Fruit fly (Drosophila melanogaster) whole organism, adult: ENCODE measurements around the gene S-Lap4.

ENCODE experiments used
- CG11617 ChIP-seq: fragments of 200-800 bp; sonication (Bioruptor generic); optimal IDR thresholded peaks from 2 replicates; lab custom pipeline; 2017; ENCODE audit warnings: mild to moderate bottlenecking, missing biosample characterization, missing genetic modification reagents, missing genetic modification characterization
- CG12768 ChIP-seq: fragments of 200-800 bp; sonication (Bioruptor generic); optimal IDR thresholded peaks from 2 replicates; lab custom pipeline; 2017; ENCODE audit warnings: missing biosample characterization, missing genetic modification characterization, mild to moderate bottlenecking, moderate library complexity, missing genetic modification reagents
- CG14711 ChIP-seq: fragments of 200-800 bp; sonication (Bioruptor generic); optimal IDR thresholded peaks from 2 replicates; lab custom pipeline; 2018; ENCODE audit warnings: missing biosample characterization, mild to moderate bottlenecking, missing genetic modification characterization, moderate library complexity
- CG1620 ChIP-seq: fragments of 200-800 bp; sonication (Bioruptor generic); optimal IDR thresholded peaks from 2 replicates; lab custom pipeline; 2016; ENCODE audit warnings: missing biosample characterization, missing genetic modification characterization
- CG33017 ChIP-seq: fragments of 200-800 bp; sonication (Bioruptor generic); optimal IDR thresholded peaks from 2 replicates; lab custom pipeline; 2018; ENCODE audit warnings: missing biosample characterization, mild to moderate bottlenecking, missing genetic modification characterization, moderate library complexity
- CG5204 ChIP-seq: fragments of 200-800 bp; sonication (Bioruptor generic); optimal IDR thresholded peaks from 2 replicates; lab custom pipeline; 2016; ENCODE audit warnings: missing biosample characterization, missing genetic modification characterization
- CG7045 ChIP-seq: fragments of 200-800 bp; sonication (Bioruptor generic); optimal IDR thresholded peaks from 2 replicates; lab custom pipeline; 2017; ENCODE audit warnings: missing biosample characterization, mild to moderate bottlenecking, missing genetic modification characterization
- CG7101 ChIP-seq: fragments of 200-800 bp; sonication (Bioruptor generic); optimal IDR thresholded peaks from 2 replicates; lab custom pipeline; 2018; ENCODE audit warnings: missing biosample characterization, mild to moderate bottlenecking, missing genetic modification characterization, moderate library complexity
- Clk ChIP-seq: fragments of 200-800 bp; sonication (Bioruptor generic); optimal IDR thresholded peaks from 2 replicates; lab custom pipeline; 2017; ENCODE audit warnings: missing biosample characterization, missing genetic modification characterization
- Crg-1 ChIP-seq: fragments of 200-800 bp; sonication (Bioruptor generic); optimal IDR thresholded peaks from 2 replicates; lab custom pipeline; 2016; ENCODE audit warnings: missing biosample characterization, missing genetic modification characterization
- Hr96 ChIP-seq: fragments of 200-800 bp; sonication (Bioruptor generic); optimal IDR thresholded peaks from 2 replicates; lab custom pipeline; 2016; ENCODE audit warnings: missing biosample characterization, missing genetic modification characterization
- Mnt ChIP-seq: fragments of 200-800 bp; sonication (Bioruptor generic); optimal IDR thresholded peaks from 2 replicates; lab custom pipeline; 2016; ENCODE audit warnings: missing biosample characterization, mild to moderate bottlenecking, missing genetic modification characterization
- bab1 ChIP-seq: fragments of 200-800 bp; sonication (Bioruptor generic); optimal IDR thresholded peaks from 3 replicates; lab custom pipeline; 2019; ENCODE audit warnings: missing biosample characterization, mild to moderate bottlenecking, missing genetic modification characterization, moderate library complexity
- cic ChIP-seq: fragments of 200-800 bp; sonication (Bioruptor generic); optimal IDR thresholded peaks from 2 replicates; lab custom pipeline; 2017; ENCODE audit warnings: missing biosample characterization, mild to moderate bottlenecking, missing genetic modification characterization, moderate library complexity
- cnc ChIP-seq, 2 experiments: fragments of >200 bp; optimal IDR thresholded peaks; 2 replicates each; lab custom pipeline; 2017
- kay ChIP-seq: fragments of 200-800 bp; sonication (Bioruptor generic); peaks from one replicate; lab custom pipeline; 2016; ENCODE audit warnings: missing biosample characterization, missing genetic modification characterization, borderline replicate concordance
- ovo ChIP-seq: fragments of 200-800 bp; sonication (Bioruptor generic); optimal IDR thresholded peaks from 2 replicates; lab custom pipeline; 2016; ENCODE audit warnings: missing biosample characterization, missing genetic modification characterization
- pad ChIP-seq: fragments of 200-800 bp; sonication (Bioruptor generic); optimal IDR thresholded peaks from 3 replicates; lab custom pipeline; 2017; ENCODE audit warnings: missing biosample characterization, missing genetic modification characterization, mild to moderate bottlenecking, moderate library complexity, missing genetic modification reagents
- tj ChIP-seq: fragments of 200-800 bp; sonication (Bioruptor generic); optimal IDR thresholded peaks from 3 replicates; lab custom pipeline; 2017; ENCODE audit warnings: missing biosample characterization, mild to moderate bottlenecking, missing genetic modification characterization, moderate library complexity
- toe ChIP-seq: fragments of 200-800 bp; sonication (Bioruptor generic); optimal IDR thresholded peaks from 2 replicates; lab custom pipeline; 2016; ENCODE audit warnings: missing biosample characterization, missing genetic modification characterization

S-Lap4 gene

dm6 chr3L:10495882-10496654 is 5.4 kb downstream of the S-Lap4 start:
- TF ChIP-seq Clk (GFP tag; lab: Kevin White, UChicago) (no peak), cnc (optimal IDR thresholded peaks at IDR 0.05; lab: Kevin White, UChicago) (no peak), CG12768 (GFP tag; lab: Kevin White, UChicago) (no peak), Hr96 (GFP tag; lab: Kevin White, UChicago) (no peak), bab1 (GFP tag; lab: Kevin White, UChicago) (no peak), Crg-1 (no peak), CG7045 (GFP tag; lab: Kevin White, UChicago) (no peak), Mnt (GFP tag; lab: Kevin White, UChicago) (no peak), CG1620 (GFP tag; lab: Kevin White, UChicago) (no peak), CG5204 (GFP tag; lab: Kevin White, UChicago) (no peak), CG14711 (tag; lab: Kevin White, UChicago) (no peak), CG7101 (tag; lab: Kevin White, UChicago) (no peak)

- TF ChIP-seq CG1620 (GFP tag; lab: Kevin White, UChicago) (no peak), tj (no peak), CG33017 (tag; lab: Kevin White, UChicago) (peak; percentile 43), CG12768 (GFP tag; lab: Kevin White, UChicago) (peak; percentile 25), Hr96 (GFP tag; lab: Kevin White, UChicago) (peak; percentile 20), pad (GFP tag; lab: Kevin White, UChicago) (no peak), CG11617 (GFP tag; lab: Kevin White, UChicago) (no peak), CG5204 (GFP tag; lab: Kevin White, UChicago) (peak; percentile 58), CG7101 (tag; lab: Kevin White, UChicago) (peak; percentile 9), Mnt (GFP tag; lab: Kevin White, UChicago) (no peak), CG7045 (GFP tag; lab: Kevin White, UChicago) (peak; percentile 60), cnc (optimal IDR thresholded peaks at IDR 0.05; lab: Kevin White, UChicago) (no peak), Clk (GFP tag; lab: Kevin White, UChicago) (no peak), kay (no peak), Crg-1 (no peak)
Observed at dm6 chr3L:10504607-10505006, 13.9 kb downstream of the S-Lap4 start.

dm6 chr3L:10507971-10508370 is 17.3 kb downstream of the S-Lap4 start:
- TF ChIP-seq CG11617 (GFP tag; lab: Kevin White, UChicago), result no peak
- no peak for TF ChIP-seq Crg-1
- TF ChIP-seq cnc (optimal IDR thresholded peaks at IDR 0.05; lab: Kevin White, UChicago), result no peak
- no peak for TF ChIP-seq Hr96 (GFP tag; lab: Kevin White, UChicago)
- no peak for TF ChIP-seq Clk (GFP tag; lab: Kevin White, UChicago)
- no peak for TF ChIP-seq CG1620 (GFP tag; lab: Kevin White, UChicago)
- TF ChIP-seq CG12768 (GFP tag; lab: Kevin White, UChicago), result no peak
- TF ChIP-seq kay, result no peak
- no peak for TF ChIP-seq CG14711 (tag; lab: Kevin White, UChicago)
- TF ChIP-seq ovo (GFP tag; lab: Kevin White, UChicago), result no peak
- no peak for TF ChIP-seq toe (GFP tag; lab: Kevin White, UChicago)
- no peak for TF ChIP-seq tj
- no peak for TF ChIP-seq Mnt (GFP tag; lab: Kevin White, UChicago)
- TF ChIP-seq CG5204 (GFP tag; lab: Kevin White, UChicago), result no peak
- TF ChIP-seq CG7101 (tag; lab: Kevin White, UChicago), result no peak
- TF ChIP-seq pad (GFP tag; lab: Kevin White, UChicago), result no peak
- TF ChIP-seq CG7045 (GFP tag; lab: Kevin White, UChicago), result no peak
- TF ChIP-seq cic (GFP tag; lab: Kevin White, UChicago), result no peak
- no peak for TF ChIP-seq bab1 (GFP tag; lab: Kevin White, UChicago)
- TF ChIP-seq CG33017 (tag; lab: Kevin White, UChicago), result no peak

dm6 chr3L:10513412-10513811 is 22.8 kb downstream of the S-Lap4 start:
- no peak for TF ChIP-seq bab1 (GFP tag; lab: Kevin White, UChicago)

dm6 chr3L:10514829-10515228 is 24.2 kb downstream of the S-Lap4 start:
- TF ChIP-seq CG5204 (GFP tag; lab: Kevin White, UChicago), result no peak
- no peak for TF ChIP-seq Hr96 (GFP tag; lab: Kevin White, UChicago)
- TF ChIP-seq kay, result no peak
- TF ChIP-seq pad (GFP tag; lab: Kevin White, UChicago), result no peak
- no peak for TF ChIP-seq cic (GFP tag; lab: Kevin White, UChicago)
- no peak for TF ChIP-seq ovo (GFP tag; lab: Kevin White, UChicago)
- TF ChIP-seq Mnt (GFP tag; lab: Kevin White, UChicago), result no peak
